Worm (Caenorhabditis elegans): ENCODE data around the gene osm-1.

Gene osm-1

DNA sequence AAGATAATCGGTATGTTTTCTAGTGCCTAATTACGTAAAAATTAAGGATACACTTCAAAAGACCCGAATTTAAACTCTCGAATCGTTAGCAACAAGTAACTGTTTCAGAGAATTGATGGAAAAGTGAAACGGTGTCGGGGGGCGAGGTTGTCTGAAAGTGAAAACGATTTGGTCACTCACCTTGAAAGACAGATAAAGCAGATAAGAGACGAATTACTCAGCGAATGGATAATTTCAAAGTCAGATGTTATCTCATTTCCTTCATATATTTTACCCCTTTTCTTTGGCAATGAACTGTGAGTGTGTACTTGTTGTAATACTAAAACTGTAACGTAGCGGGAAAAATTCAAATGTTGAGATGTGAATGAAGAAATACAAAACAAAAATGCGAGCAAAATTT, 15.3 kb downstream of the osm-1 start:
- no peak for TF ChIP-seq ceh-22 (tag; optimal IDR thresholded peaks at IDR 0.05)
- no peak for TF ChIP-seq ceh-9 (tag; optimal IDR thresholded peaks at IDR 0.05)
- no peak for TF ChIP-seq ceh-14 (tag; optimal IDR thresholded peaks at IDR 0.05)
- TF ChIP-seq ref-2 (tag; optimal IDR thresholded peaks at IDR 0.05): no peak
- TF ChIP-seq Y22D7AL.16 (tag; optimal IDR thresholded peaks at IDR 0.05): no peak
- no peak for TF ChIP-seq hlh-15 (tag; optimal IDR thresholded peaks at IDR 0.05)
- TF ChIP-seq C38D4.7 (GFP tag; optimal IDR thresholded peaks at IDR 0.05): no peak
- no peak for TF ChIP-seq sox-4 (tag; optimal IDR thresholded peaks at IDR 0.05)
- no peak for TF ChIP-seq pat-9 (tag; optimal IDR thresholded peaks at IDR 0.05)
- TF ChIP-seq gmeb-2 (tag; optimal IDR thresholded peaks at IDR 0.05): no peak

DNA sequence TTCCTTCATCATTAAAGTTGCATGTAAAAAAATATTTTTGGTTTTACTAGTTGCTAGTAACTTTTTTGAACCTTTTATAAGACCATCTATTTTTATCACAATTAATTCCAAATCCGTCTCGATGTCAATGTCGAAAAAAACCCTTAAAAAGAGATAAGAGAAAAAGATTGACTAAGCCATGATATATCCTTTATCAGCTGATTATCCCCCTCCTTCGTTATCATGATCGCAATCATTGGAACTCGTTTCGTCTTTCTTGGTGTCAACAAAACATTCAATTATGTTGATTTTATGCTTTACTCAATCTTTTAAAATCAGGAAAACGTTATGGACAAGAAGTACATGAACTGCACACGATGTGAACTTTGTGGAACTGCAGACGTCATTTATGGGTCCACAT, 17.6 kb downstream of the osm-1 start, which contains the start of gene K08B5.1:
Gene K08B5.1 (plus strand): TSS at position 318 of the 400 bp plus-strand sequence.
- TF ChIP-seq ama-1 (optimal IDR thresholded peaks at IDR 0.05) (no peak), sdc-2 (tag; optimal IDR thresholded peaks at IDR 0.05) (no peak), hlh-30 (tag; optimal IDR thresholded peaks at IDR 0.05; ENCODE audit: insufficient read depth) (no peak), sox-4 (tag; optimal IDR thresholded peaks at IDR 0.05) (no peak), ceh-2 (tag; optimal IDR thresholded peaks at IDR 0.05) (no peak), fkh-6 (tag; optimal IDR thresholded peaks at IDR 0.05) (no peak), dmd-4 (tag; optimal IDR thresholded peaks at IDR 0.05; ENCODE audit: borderline replicate concordance) (no peak), ceh-24 (tag; optimal IDR thresholded peaks at IDR 0.05) (no peak), madf-2 (tag; optimal IDR thresholded peaks at IDR 0.05) (no peak), ceh-19 (GFP tag; optimal IDR thresholded peaks at IDR 0.05) (no peak), ceh-6 (GFP tag; optimal IDR thresholded peaks at IDR 0.05) (no peak), Y22D7AL.16 (tag; optimal IDR thresholded peaks at IDR 0.05) (no peak), zip-5 (tag; optimal IDR thresholded peaks at IDR 0.05) (no peak), hlh-15 (tag; optimal IDR thresholded peaks at IDR 0.05) (no peak), pag-3 (tag; optimal IDR thresholded peaks at IDR 0.05; ENCODE audit: borderline replicate concordance) (no peak)

DNA sequence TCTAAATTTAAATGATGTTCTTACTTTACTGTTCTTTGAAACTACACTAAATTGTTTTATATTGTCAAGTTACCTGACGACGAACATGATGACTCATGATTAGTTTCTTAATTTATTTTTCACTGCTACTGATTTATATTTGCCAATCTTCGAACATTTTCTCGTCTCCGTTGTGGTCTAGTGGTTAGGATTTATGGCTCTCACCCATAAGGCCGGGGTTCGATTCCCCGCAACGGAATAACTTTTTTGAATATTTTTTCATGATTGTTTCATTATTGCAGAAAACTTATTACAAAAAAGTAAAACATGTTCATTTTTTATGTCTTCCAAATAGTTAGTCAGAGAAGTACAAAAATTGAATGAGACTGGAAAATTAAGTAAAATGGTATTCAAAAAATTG, 18.3 kb downstream of the osm-1 start:
- TF ChIP-seq ceh-14 (tag; optimal IDR thresholded peaks at IDR 0.05) (no peak), madf-2 (tag; optimal IDR thresholded peaks at IDR 0.05) (no peak), K02D7.2 (tag; optimal IDR thresholded peaks at IDR 0.05) (no peak), elt-4 (tag; optimal IDR thresholded peaks at IDR 0.05) (no peak), ceh-30 (tag; optimal IDR thresholded peaks at IDR 0.05) (no peak), F13H6.1 (tag; optimal IDR thresholded peaks at IDR 0.05) (no peak), ztf-16 (tag; optimal IDR thresholded peaks at IDR 0.05) (no peak)

DNA sequence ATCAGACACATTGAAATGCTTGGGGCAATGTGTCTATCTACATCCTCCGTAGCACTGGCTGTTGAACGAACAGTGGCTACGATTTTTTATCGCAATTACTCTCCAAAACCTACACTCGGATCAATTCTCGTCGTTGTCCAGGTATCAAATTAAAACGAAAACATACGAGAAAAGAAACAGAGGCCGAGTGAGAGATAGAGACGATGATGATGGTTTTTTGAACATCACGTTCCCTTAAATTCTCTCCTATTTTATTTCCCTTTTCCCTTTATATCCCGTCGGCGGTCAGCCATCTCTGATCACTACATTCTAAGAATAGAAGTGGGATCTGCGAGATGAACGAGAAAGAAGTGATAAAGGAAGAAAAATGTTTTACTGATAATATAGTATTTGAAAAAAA, 18.9 kb downstream of the osm-1 start:
- TF ChIP-seq hlh-13 (GFP tag; optimal IDR thresholded peaks at IDR 0.05) (no peak), C08G9.2 (tag; optimal IDR thresholded peaks at IDR 0.05) (no peak), pha-4 (tag; optimal IDR thresholded peaks at IDR 0.05) (no peak), ttx-3 (tag; optimal IDR thresholded peaks at IDR 0.05) (no peak), ceh-24 (tag; optimal IDR thresholded peaks at IDR 0.05) (no peak), pax-1 (tag; optimal IDR thresholded peaks at IDR 0.05) (no peak), unc-42 (tag; optimal IDR thresholded peaks at IDR 0.05) (no peak), sox-4 (tag; optimal IDR thresholded peaks at IDR 0.05) (no peak), ceh-34 (tag; optimal IDR thresholded peaks at IDR 0.05) (no peak), K02D7.2 (tag; optimal IDR thresholded peaks at IDR 0.05) (no peak), ztf-16 (tag; optimal IDR thresholded peaks at IDR 0.05) (no peak), unc-55 (GFP tag; optimal IDR thresholded peaks at IDR 0.05) (no peak), F13H6.1 (tag; optimal IDR thresholded peaks at IDR 0.05) (no peak), hlh-8 (tag; optimal IDR thresholded peaks at IDR 0.05) (no peak), rnt-1 (tag; optimal IDR thresholded peaks at IDR 0.05) (no peak), ceh-31 (tag; optimal IDR thresholded peaks at IDR 0.05) (no peak), ama-1 (optimal IDR thresholded peaks at IDR 0.05) (no peak), tbx-7 (tag; optimal IDR thresholded peaks at IDR 0.05) (no peak), ceh-22 (tag; optimal IDR thresholded peaks at IDR 0.05) (no peak)

All from whole organism, late embryonic.